Worm (Caenorhabditis elegans): Measurements from ENCODE around the gene F36H9.10.

The F36H9.10 gene

ce11 chrV:1789495-1789894 lies 8.5 kb upstream of the F36H9.10 start:
- TF ChIP-seq ets-7 (tag; optimal IDR thresholded peaks at IDR 0.05) (no peak), scrt-1 (GFP tag; IDR thresholded peaks at IDR 0.05) (no peak), hnd-1 (tag; optimal IDR thresholded peaks at IDR 0.05) (no peak), aly-1 (tag; optimal IDR thresholded peaks at IDR 0.05) (no peak), B0310.2 (tag; optimal IDR thresholded peaks at IDR 0.05) (no peak), flt-1 (GFP tag; IDR thresholded peaks at IDR 0.05) (no peak), ceh-13 (GFP tag; optimal IDR thresholded peaks at IDR 0.05) (no peak), hmg-4 (GFP tag; optimal IDR thresholded peaks at IDR 0.05) (no peak), sea-1 (GFP tag; conservative IDR thresholded peaks at IDR 0.05) (no peak), ama-1 (optimal IDR thresholded peaks at IDR 0.05) (no peak), tra-4 (tag; optimal IDR thresholded peaks at IDR 0.05) (no peak), tbx-11 (GFP tag; IDR thresholded peaks at IDR 0.05) (no peak), ceh-36 (tag; optimal IDR thresholded peaks at IDR 0.05) (no peak), pes-1 (GFP tag; IDR thresholded peaks at IDR 0.05) (no peak)

- TF ChIP-seq ets-7 (tag; optimal IDR thresholded peaks at IDR 0.05) (no peak), hnd-1 (tag; optimal IDR thresholded peaks at IDR 0.05) (no peak), hmbx-1 (tag; optimal IDR thresholded peaks at IDR 0.05) (no peak), tbx-11 (GFP tag; IDR thresholded peaks at IDR 0.05) (no peak), aly-1 (tag; optimal IDR thresholded peaks at IDR 0.05) (no peak), ceh-36 (tag; optimal IDR thresholded peaks at IDR 0.05) (no peak), scrt-1 (GFP tag; IDR thresholded peaks at IDR 0.05) (no peak), ceh-13 (GFP tag; optimal IDR thresholded peaks at IDR 0.05) (no peak), sea-1 (GFP tag; conservative IDR thresholded peaks at IDR 0.05) (no peak)
Measured at ce11 chrV:1794218-1794617, 3.8 kb upstream of the F36H9.10 start, which contains the start of gene F36H9.1. F36H9.1 (plus strand) TSS chrV:1794518.

- no peak for TF ChIP-seq aly-1 (tag; optimal IDR thresholded peaks at IDR 0.05)
Measured at ce11 chrV:1803043-1803442, 5.0 kb downstream of the F36H9.10 start, which contains the start of gene srt-41. srt-41 (minus strand) TSS chrV:1803143.

ce11 chrV:1804034-1804542 lies 6.1 kb downstream of the F36H9.10 start:
- TF ChIP-seq tbx-11 (GFP tag; IDR thresholded peaks at IDR 0.05) (no peak), flt-1 (GFP tag; IDR thresholded peaks at IDR 0.05) (no peak), ets-7 (tag; optimal IDR thresholded peaks at IDR 0.05) (no peak), tbx-37 (GFP tag; conservative IDR thresholded peaks at IDR 0.05) (no peak), hmg-4 (GFP tag; optimal IDR thresholded peaks at IDR 0.05) (no peak), aly-1 (tag; optimal IDR thresholded peaks at IDR 0.05) (no peak), ceh-13 (GFP tag; optimal IDR thresholded peaks at IDR 0.05) (no peak), sea-1 (GFP tag; conservative IDR thresholded peaks at IDR 0.05) (no peak), hmbx-1 (tag; optimal IDR thresholded peaks at IDR 0.05) (no peak), B0310.2 (tag; optimal IDR thresholded peaks at IDR 0.05) (no peak), scrt-1 (GFP tag; IDR thresholded peaks at IDR 0.05) (no peak), ceh-36 (tag; optimal IDR thresholded peaks at IDR 0.05) (no peak), hnd-1 (tag; optimal IDR thresholded peaks at IDR 0.05) (no peak), tra-4 (tag; optimal IDR thresholded peaks at IDR 0.05) (no peak), F13C5.2 (tag; optimal IDR thresholded peaks at IDR 0.05) (no peak)

- TF ChIP-seq ama-1 (optimal IDR thresholded peaks at IDR 0.05), result peak; percentile 76
- TF ChIP-seq hnd-1 (tag; optimal IDR thresholded peaks at IDR 0.05), result no peak
Measured at ce11 chrV:1804645-1805559, 6.9 kb downstream of the F36H9.10 start, which contains the start of the genes hsp-16.2 and hsp-16.41. hsp-16.2 (minus strand) TSS chrV:1804957. hsp-16.41 (plus strand) TSS chrV:1805178.

ce11 chrV:1805724-1806316 lies 7.8 kb downstream of the F36H9.10 start:
- TF ChIP-seq flt-1 (GFP tag; IDR thresholded peaks at IDR 0.05), result no peak
- TF ChIP-seq sea-1 (GFP tag; conservative IDR thresholded peaks at IDR 0.05), result 0 out of 2 replicates have a peak, but pooled peaks have one; percentile 16
- TF ChIP-seq hmg-4 (GFP tag; optimal IDR thresholded peaks at IDR 0.05), result no peak

- TF ChIP-seq tbx-37 (GFP tag; conservative IDR thresholded peaks at IDR 0.05) (no peak), F13C5.2 (tag; optimal IDR thresholded peaks at IDR 0.05) (no peak), ceh-13 (GFP tag; optimal IDR thresholded peaks at IDR 0.05) (no peak), ama-1 (optimal IDR thresholded peaks at IDR 0.05) (no peak), pes-1 (GFP tag; IDR thresholded peaks at IDR 0.05) (no peak), scrt-1 (GFP tag; IDR thresholded peaks at IDR 0.05) (no peak), aly-1 (tag; optimal IDR thresholded peaks at IDR 0.05) (no peak), hmbx-1 (tag; optimal IDR thresholded peaks at IDR 0.05) (no peak), flt-1 (GFP tag; IDR thresholded peaks at IDR 0.05) (no peak), tbx-11 (GFP tag; IDR thresholded peaks at IDR 0.05) (no peak), hnd-1 (tag; optimal IDR thresholded peaks at IDR 0.05) (no peak), ets-7 (tag; optimal IDR thresholded peaks at IDR 0.05) (no peak), sea-1 (GFP tag; conservative IDR thresholded peaks at IDR 0.05) (no peak), tra-4 (tag; optimal IDR thresholded peaks at IDR 0.05) (no peak), hmg-4 (GFP tag; optimal IDR thresholded peaks at IDR 0.05) (no peak), B0310.2 (tag; optimal IDR thresholded peaks at IDR 0.05) (no peak), ceh-36 (tag; optimal IDR thresholded peaks at IDR 0.05) (no peak)
Measured at ce11 chrV:1807160-1807559, 9.2 kb downstream of the F36H9.10 start, which contains the start of gene srt-42. srt-42 (plus strand) TSS chrV:1807460.

All from whole organism, early embryonic.